Worm (Caenorhabditis elegans): Measurements from ENCODE around the gene srx-1.

The srx-1 gene

ce11 chrV:8974889-8975422 lies 28.5 kb upstream of the srx-1 start, which contains the start of gene nhr-143:
nhr-143 (minus strand) TSS chrV:8974939.
- TF ChIP-seq nhr-71 (tag; optimal IDR thresholded peaks at IDR 0.05), result peak; percentile 3
- TF ChIP-seq nhr-28 (tag; optimal IDR thresholded peaks at IDR 0.05), result no peak
- TF ChIP-seq jun-1 (tag; optimal IDR thresholded peaks at IDR 0.05), result peak; percentile 2
- TF ChIP-seq blmp-1 (tag; optimal IDR thresholded peaks at IDR 0.05), result peak; percentile 40
- peak; percentile 18 for TF ChIP-seq elt-2 (tag; optimal IDR thresholded peaks at IDR 0.05)
- peak; percentile 7 for TF ChIP-seq mep-1 (tag; optimal IDR thresholded peaks at IDR 0.05)

- TF ChIP-seq efl-1 (optimal IDR thresholded peaks at IDR 0.05) (no peak), efl-1 (GFP tag; optimal IDR thresholded peaks at IDR 0.05 in 1 of 2) (peak in 1 of 2 experiments; percentile 62), zip-4 (GFP tag; optimal IDR thresholded peaks at IDR 0.05) (no peak)
Measured at ce11 chrV:8977895-8978294, 25.6 kb upstream of the srx-1 start.

- peak; percentile 83 for TF ChIP-seq ceh-8 (GFP tag; optimal IDR thresholded peaks at IDR 0.05)
- no peak for TF ChIP-seq sox-4 (tag; optimal IDR thresholded peaks at IDR 0.05)
Measured at ce11 chrV:8980845-8981244, 22.6 kb upstream of the srx-1 start, which contains the start of gene str-84. str-84 (minus strand) TSS chrV:8980945.

ce11 chrV:8983604-8984003 lies 19.9 kb upstream of the srx-1 start, which contains the start of gene str-86:
str-86 (minus strand) TSS chrV:8983704.
- no peak for TF ChIP-seq unc-130 (tag; optimal IDR thresholded peaks at IDR 0.05)

ce11 chrV:8984783-8985182 lies 18.7 kb upstream of the srx-1 start:
- TF ChIP-seq efl-1 (optimal IDR thresholded peaks at IDR 0.05), result no peak
- peak in 1 of 2 experiments; percentile 92 for TF ChIP-seq efl-1 (GFP tag; optimal IDR thresholded peaks at IDR 0.05 in 1 of 2)
- TF ChIP-seq skn-1 (tag; optimal IDR thresholded peaks at IDR 0.05), result no peak

- TF ChIP-seq mep-1 (tag; optimal IDR thresholded peaks at IDR 0.05) (no peak), lin-14 (GFP tag; optimal IDR thresholded peaks at IDR 0.05) (no peak)
Measured at ce11 chrV:8985740-8986139, 17.7 kb upstream of the srx-1 start, which contains the start of gene str-85. str-85 (minus strand) TSS chrV:8985840.

- TF ChIP-seq fkh-4 (tag; optimal IDR thresholded peaks at IDR 0.05; ENCODE audit: borderline replicate concordance), result no peak
- no peak for TF ChIP-seq dsc-1 (tag; optimal IDR thresholded peaks at IDR 0.05)
- TF ChIP-seq ceh-63 (GFP tag; optimal IDR thresholded peaks at IDR 0.05), result no peak
- no peak for TF ChIP-seq snu-23 (GFP tag; optimal IDR thresholded peaks at IDR 0.05)
- no peak for TF ChIP-seq zip-4 (GFP tag; optimal IDR thresholded peaks at IDR 0.05)
- TF ChIP-seq nhr-71 (tag; optimal IDR thresholded peaks at IDR 0.05), result no peak
Measured at ce11 chrV:8988104-8988503, 15.4 kb upstream of the srx-1 start, which contains the start of gene str-87. str-87 (minus strand) TSS chrV:8988204.

ce11 chrV:8990194-8990649 lies 13.2 kb upstream of the srx-1 start, which contains the start of gene F59E11.7:
F59E11.7 (plus strand) TSS chrV:8990244.
- no peak for TF ChIP-seq Y116A8C.19 (tag; optimal IDR thresholded peaks at IDR 0.05; ENCODE audit: borderline replicate concordance)
- no peak for TF ChIP-seq skn-1 (tag; optimal IDR thresholded peaks at IDR 0.05)
- no peak for TF ChIP-seq aha-1 (tag; optimal IDR thresholded peaks at IDR 0.05)
- no peak for TF ChIP-seq nhr-84 (tag; optimal IDR thresholded peaks at IDR 0.05)
- no peak for TF ChIP-seq xbp-1 (tag; optimal IDR thresholded peaks at IDR 0.05)
- TF ChIP-seq isw-1 (GFP tag; IDR thresholded peaks at IDR 0.05), result no peak
- peak in 1 of 2 experiments; percentile 2 for TF ChIP-seq lin-35 (GFP tag; optimal IDR thresholded peaks at IDR 0.05)
- TF ChIP-seq nhr-85 (tag), result peak; percentile 73
- no peak for TF ChIP-seq ets-5 (GFP tag; IDR thresholded peaks at IDR 0.05)
- TF ChIP-seq sup-37 (GFP tag; optimal IDR thresholded peaks at IDR 0.05), result no peak
- TF ChIP-seq lir-3 (tag; optimal IDR thresholded peaks at IDR 0.05; ENCODE audit: poor library complexity), result no peak
- no peak for TF ChIP-seq nhr-237 (tag; optimal IDR thresholded peaks at IDR 0.05)
- no peak for TF ChIP-seq vab-15 (tag; optimal IDR thresholded peaks at IDR 0.05)
- TF ChIP-seq F16B12.6 (tag; optimal IDR thresholded peaks at IDR 0.05), result no peak
- TF ChIP-seq nhr-76 (tag; optimal IDR thresholded peaks at IDR 0.05), result no peak
- no peak for TF ChIP-seq C04F5.9 (tag; optimal IDR thresholded peaks at IDR 0.05)
- TF ChIP-seq swsn-7 (tag; optimal IDR thresholded peaks at IDR 0.05), result no peak
- TF ChIP-seq hlh-4 (tag; optimal IDR thresholded peaks at IDR 0.05), result no peak
- no peak for TF ChIP-seq zag-1 (tag; optimal IDR thresholded peaks at IDR 0.05)
- no peak for TF ChIP-seq C34B4.2 (tag; optimal IDR thresholded peaks at IDR 0.05)
- TF ChIP-seq nhr-77 (tag; optimal IDR thresholded peaks at IDR 0.05), result no peak
- TF ChIP-seq efl-1 (optimal IDR thresholded peaks at IDR 0.05), result no peak
- peak in 1 of 2 experiments; percentile 71 for TF ChIP-seq efl-1 (GFP tag; optimal IDR thresholded peaks at IDR 0.05 in 1 of 2)
- TF ChIP-seq blmp-1 (tag; optimal IDR thresholded peaks at IDR 0.05), result peak; percentile 33
